Fruit fly (Drosophila melanogaster) whole organism, pupa: ENCODE results near the gene CG33235.

Source experiments
- CG10348 ChIP-seq: fragments of 200-800 bp; sonication (Bioruptor generic); IDR thresholded peaks from 2 replicates; pipeline ENCODE4 v1.3.6; 2022; ENCODE audit warnings: missing biosample characterization, missing genetic modification characterization
- CG12605 ChIP-seq: fragments of 200-800 bp; sonication (Bioruptor generic); IDR thresholded peaks from 2 replicates; pipeline ENCODE4 v1.3.6; 2022; ENCODE audit warnings: missing biosample characterization, missing genetic modification characterization
- CG13204 ChIP-seq: fragments of 200-800 bp; sonication (Bioruptor generic); optimal IDR thresholded peaks from 2 replicates; lab custom pipeline; 2018; ENCODE audit warnings: missing biosample characterization, mild to moderate bottlenecking, missing genetic modification characterization, moderate library complexity
- CG14655 ChIP-seq: fragments of 200-800 bp; sonication (Bioruptor generic); optimal IDR thresholded peaks from 3 replicates; lab custom pipeline; 2017; ENCODE audit warnings: mild to moderate bottlenecking, missing biosample characterization, missing genetic modification reagents, missing genetic modification characterization
- CG15710 ChIP-seq: fragments of 200-800 bp; sonication (Bioruptor generic); optimal IDR thresholded peaks from 2 replicates; lab custom pipeline; 2018; ENCODE audit warnings: missing biosample characterization, mild to moderate bottlenecking, missing genetic modification characterization, moderate library complexity
- CG17806 ChIP-seq: fragments of 200-800 bp; sonication (Bioruptor generic); optimal IDR thresholded peaks from 2 replicates; lab custom pipeline; 2018; ENCODE audit warnings: missing biosample characterization, mild to moderate bottlenecking, missing genetic modification characterization, moderate library complexity
- CG32121 ChIP-seq: fragments of 200-800 bp; sonication (Bioruptor generic); IDR thresholded peaks from 2 replicates; pipeline ENCODE4 v1.3.6; 2022; ENCODE audit warnings: missing biosample characterization, missing genetic modification characterization
- CG34367 ChIP-seq: fragments of 200-800 bp; sonication (Bioruptor generic); optimal IDR thresholded peaks from 2 replicates; lab custom pipeline; 2018; ENCODE audit warnings: missing biosample characterization, mild to moderate bottlenecking, missing genetic modification characterization
- CG4496 ChIP-seq: fragments of 200-800 bp; sonication (Bioruptor generic); IDR thresholded peaks from 3 replicates; pipeline ENCODE4 v1.3.6; 2022; ENCODE audit warnings: missing biosample characterization, missing genetic modification characterization
- CG8159 ChIP-seq: fragments of 200-800 bp; sonication (Bioruptor generic); optimal IDR thresholded peaks from 3 replicates; lab custom pipeline; 2018; ENCODE audit warnings: missing biosample characterization, mild to moderate bottlenecking, missing genetic modification characterization, moderate library complexity
- CG8301 ChIP-seq: fragments of 200-800 bp; sonication (Bioruptor generic); optimal IDR thresholded peaks from 2 replicates; lab custom pipeline; 2018; ENCODE audit warnings: missing biosample characterization, mild to moderate bottlenecking, missing genetic modification characterization
- CG9948 ChIP-seq: fragments of 200-800 bp; sonication (Bioruptor generic); optimal IDR thresholded peaks from 2 replicates; lab custom pipeline; 2018; ENCODE audit warnings: missing biosample characterization, mild to moderate bottlenecking, missing genetic modification characterization, moderate library complexity
- D1 ChIP-seq: fragments of 200-800 bp; sonication (Bioruptor generic); optimal IDR thresholded peaks from 2 replicates; lab custom pipeline; 2018; ENCODE audit warnings: missing biosample characterization, mild to moderate bottlenecking, missing genetic modification characterization, moderate library complexity
- EcR ChIP-seq: fragments of 200-800 bp; sonication (Bioruptor generic); optimal IDR thresholded peaks from 3 replicates; lab custom pipeline; 2019; ENCODE audit warnings: missing biosample characterization, missing genetic modification characterization, mild to moderate bottlenecking, moderate library complexity, missing genetic modification reagents
- Ets98B ChIP-seq: fragments of 200-800 bp; sonication (Bioruptor generic); IDR thresholded peaks from 2 replicates; pipeline ENCODE4 v1.3.6; 2022; ENCODE audit warnings: missing biosample characterization, missing genetic modification characterization
- Pif1A ChIP-seq: fragments of 200-800 bp; sonication (Bioruptor generic); optimal IDR thresholded peaks from 3 replicates; lab custom pipeline; 2016; ENCODE audit warnings: missing biosample characterization, missing genetic modification characterization
- Pif1B ChIP-seq: fragments of 200-800 bp; sonication (Bioruptor generic); optimal IDR thresholded peaks from 3 replicates; lab custom pipeline; 2016; ENCODE audit warnings: missing biosample characterization, missing genetic modification characterization
- Snoo ChIP-seq: fragments of 200-800 bp; sonication (Bioruptor generic); optimal IDR thresholded peaks from 3 replicates; lab custom pipeline; 2017; ENCODE audit warnings: missing biosample characterization, mild to moderate bottlenecking, missing genetic modification characterization, inconsistent platforms
- fd96Ca ChIP-seq: fragments of 200-800 bp; sonication (Bioruptor generic); IDR thresholded peaks from 3 replicates; pipeline ENCODE4 v1.3.6; 2022; ENCODE audit warnings: missing biosample characterization, missing genetic modification characterization
- gl ChIP-seq: fragments of 200-800 bp; sonication (Bioruptor generic); optimal IDR thresholded peaks from 2 replicates; lab custom pipeline; 2018; ENCODE audit warnings: missing biosample characterization, mild to moderate bottlenecking, missing genetic modification characterization
- rn ChIP-seq: fragments of 200-800 bp; sonication (Bioruptor generic); IDR thresholded peaks from 2 replicates; pipeline ENCODE4 v1.3.6; 2022; ENCODE audit warnings: missing biosample characterization, missing genetic modification characterization

Gene CG33235

dm6 chrX:11491473-11491872 lies at the start of gene CG33235:
TSS of gene CG33235 (minus strand) at chrX:11491573.
- TF ChIP-seq Snoo (tag; lab: Kevin White, UChicago) = no peak
- no peak for TF ChIP-seq CG17806 (tag; lab: Kevin White, UChicago)
- TF ChIP-seq CG13204 (GFP tag; lab: Kevin White, UChicago) = no peak
- TF ChIP-seq CG8301 (tag; lab: Kevin White, UChicago) = no peak
- TF ChIP-seq CG32121 (GFP tag; lab: Robert Waterston, UW) = no peak
- no peak for TF ChIP-seq fd96Ca (GFP tag; lab: Robert Waterston, UW)
- no peak for TF ChIP-seq CG12605
- TF ChIP-seq EcR (GFP tag; lab: Kevin White, UChicago) = no peak

DNA sequence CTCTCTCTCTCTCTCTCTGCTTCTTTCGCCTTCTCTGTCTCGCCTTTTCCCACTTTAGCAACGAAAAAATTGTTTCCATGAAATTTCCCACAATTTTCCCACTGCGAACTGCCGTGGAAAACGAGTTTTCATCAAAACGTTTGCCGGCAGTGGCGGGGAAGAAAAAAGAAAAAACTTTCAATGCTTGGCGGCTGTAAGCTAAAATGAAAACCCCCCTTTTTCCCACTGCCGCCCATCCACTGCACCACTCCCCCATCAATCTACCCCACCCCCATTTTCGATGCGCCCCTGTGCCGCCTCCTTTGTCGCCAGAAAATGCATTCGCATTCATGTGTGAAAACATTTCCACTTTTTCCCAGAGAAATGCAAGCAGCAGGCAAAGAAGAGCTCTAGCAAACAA lies 39.9 kb upstream of the CG33235 start:
- TF ChIP-seq CG32121 (GFP tag; lab: Robert Waterston, UW) = peak; percentile 66
- TF ChIP-seq rn (GFP tag; lab: Robert Waterston, UW) = no peak
- TF ChIP-seq D1 (tag; lab: Kevin White, UChicago) = no peak
- peak; percentile 60 for TF ChIP-seq CG14655
- peak; percentile 79 for TF ChIP-seq CG4496 (GFP tag; lab: Robert Waterston, UW)
- TF ChIP-seq CG17806 (tag; lab: Kevin White, UChicago) = no peak
- TF ChIP-seq CG12605 = peak; percentile 53; the same call in 1 of the 2 replicates
- TF ChIP-seq Ets98B (GFP tag; lab: Robert Waterston, UW) = peak; percentile 79
- peak; percentile 47 for TF ChIP-seq CG8301 (tag; lab: Kevin White, UChicago)
- TF ChIP-seq fd96Ca (GFP tag; lab: Robert Waterston, UW) = peak; percentile 80

DNA sequence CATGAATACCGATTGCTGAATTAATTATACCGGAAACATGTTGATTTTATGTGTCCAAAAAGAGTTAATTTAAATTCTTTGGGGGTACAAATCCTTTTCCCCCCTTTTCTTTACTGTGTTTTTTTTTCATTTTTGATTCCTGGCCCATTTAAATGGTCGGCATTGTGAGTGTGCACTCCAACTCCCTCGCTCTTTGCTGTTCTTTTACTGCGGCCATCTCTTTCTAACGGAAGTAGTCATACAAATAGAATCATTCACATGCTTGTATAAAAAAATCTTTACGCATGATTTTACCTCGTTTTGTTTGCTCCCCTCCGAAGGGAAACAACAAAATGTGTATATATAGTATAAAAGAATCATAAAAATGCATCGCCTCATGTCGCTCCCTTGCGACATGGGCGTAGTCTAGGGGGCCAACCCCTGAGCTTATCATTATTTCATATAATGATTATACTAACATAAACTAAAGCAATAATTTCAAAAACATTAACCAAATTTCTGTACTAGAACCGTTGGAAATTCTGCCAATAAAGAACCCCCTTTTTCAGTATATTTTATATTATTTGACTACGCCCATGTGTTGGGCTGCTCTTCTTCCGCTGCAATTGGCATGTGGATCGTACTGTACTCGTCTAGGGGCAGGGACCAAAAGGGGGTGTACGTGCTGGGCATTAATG lies 36.8 kb upstream of the CG33235 start:
- TF ChIP-seq CG9948 (peak; percentile 74), Pif1A (GFP tag; lab: Kevin White, UChicago) (peak; percentile 61), CG32121 (GFP tag; lab: Robert Waterston, UW) (peak; percentile 58; the same call in 1 of the 2 replicates), CG10348 (GFP tag; lab: Robert Waterston, UW) (no peak), D1 (tag; lab: Kevin White, UChicago) (no peak), EcR (GFP tag; lab: Kevin White, UChicago) (no peak), gl (peak; percentile 32), CG14655 (peak; percentile 77), Snoo (tag; lab: Kevin White, UChicago) (peak; percentile 36), rn (GFP tag; lab: Robert Waterston, UW) (no peak), CG4496 (GFP tag; lab: Robert Waterston, UW) (peak; percentile 77), CG12605 (peak; percentile 61), CG17806 (tag; lab: Kevin White, UChicago) (peak; percentile 67), CG8301 (tag; lab: Kevin White, UChicago) (peak; percentile 55), CG13204 (GFP tag; lab: Kevin White, UChicago) (peak; percentile 51), fd96Ca (GFP tag; lab: Robert Waterston, UW) (peak; percentile 72), Ets98B (GFP tag; lab: Robert Waterston, UW) (peak; percentile 68), Pif1B (GFP tag; lab: Kevin White, UChicago) (peak; percentile 46), CG8159 (tag; lab: Kevin White, UChicago) (peak; percentile 80), CG15710 (tag; lab: Kevin White, UChicago) (peak; percentile 83), CG34367 (tag; lab: Kevin White, UChicago) (peak; percentile 65)

dm6 chrX:11527088-11527635 lies 35.8 kb upstream of the CG33235 start:
- TF ChIP-seq EcR (GFP tag; lab: Kevin White, UChicago) (peak; percentile 11), CG13204 (GFP tag; lab: Kevin White, UChicago) (no peak)

DNA sequence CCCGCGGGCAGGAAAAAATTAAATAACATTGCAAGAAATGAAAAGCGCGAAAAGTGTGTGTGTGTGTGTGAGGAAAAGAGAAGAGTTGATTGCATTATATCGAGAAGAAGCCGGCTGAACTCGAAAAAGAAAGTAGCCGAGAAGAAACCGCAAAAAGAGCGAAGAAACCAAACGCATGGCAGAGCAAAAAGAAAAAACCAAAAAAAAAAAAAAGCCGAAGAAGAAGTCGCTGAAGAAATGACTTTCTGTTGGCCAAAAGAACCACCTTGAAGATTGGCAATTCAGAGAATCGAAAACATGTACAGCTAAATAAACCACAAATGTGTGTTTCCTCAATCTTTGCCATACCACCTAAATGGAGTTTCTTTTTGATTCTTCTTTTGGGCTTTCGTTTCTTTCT lies 32.5 kb upstream of the CG33235 start:
- TF ChIP-seq D1 (tag; lab: Kevin White, UChicago) (no peak), fd96Ca (GFP tag; lab: Robert Waterston, UW) (no peak), Pif1A (GFP tag; lab: Kevin White, UChicago) (no peak), CG8159 (tag; lab: Kevin White, UChicago) (no peak), CG9948 (no peak), Snoo (tag; lab: Kevin White, UChicago) (no peak), CG12605 (no peak), Ets98B (GFP tag; lab: Robert Waterston, UW) (no peak), CG17806 (tag; lab: Kevin White, UChicago) (no peak), Pif1B (GFP tag; lab: Kevin White, UChicago) (no peak), CG8301 (tag; lab: Kevin White, UChicago) (no peak)
